Worm (Caenorhabditis elegans) whole organism, L3 larva: ENCODE measurements around the gene F34D10.3.

Experiments used
- ceh-82 ChIP-seq: fragments of 150-350 bp; optimal IDR thresholded peaks from 2 replicates; lab custom pipeline; 2014; ENCODE audit warnings: missing biosample characterization, missing genetic modification characterization
- ceh-9 ChIP-seq: sonication (generic microtip); optimal IDR thresholded peaks from 2 replicates; lab custom pipeline; 2018; ENCODE audit warnings: missing biosample characterization, missing genetic modification characterization
- elt-3 ChIP-seq, 3 experiments: fragments of 150-350 bp in 1 of 3; sonication (generic microtip) in 2 of 3; optimal IDR thresholded peaks; 2 replicates in 2 of 3; 4 replicates in 1 of 3; lab custom pipeline; 2014 to 2017; ENCODE audit warnings: missing biosample characterization in 3 of 3, missing genetic modification characterization in 3 of 3
- fos-1 ChIP-seq: fragments of 150-350 bp; optimal IDR thresholded peaks from 2 replicates; lab custom pipeline; 2014; ENCODE audit warnings: missing biosample characterization, missing genetic modification characterization
- nfya-1 ChIP-seq: sonication (generic microtip); optimal IDR thresholded peaks from 2 replicates; lab custom pipeline; 2017; ENCODE audit warnings: missing genetic modification characterization, mild to moderate bottlenecking, missing compliant biosample characterization, antibody characterized with exemption, moderate library complexity; ENCODE audit not compliant: insufficient read depth
- nhr-11 ChIP-seq: fragments of 150-350 bp; optimal IDR thresholded peaks from 2 replicates; lab custom pipeline; 2014; ENCODE audit warnings: missing biosample characterization, missing genetic modification characterization
- nhr-237 ChIP-seq: fragments of 150-350 bp; optimal IDR thresholded peaks from 2 replicates; lab custom pipeline; 2014; ENCODE audit warnings: missing biosample characterization, missing genetic modification characterization
- nhr-28 ChIP-seq: fragments of 150-350 bp; optimal IDR thresholded peaks from 2 replicates; lab custom pipeline; 2014; ENCODE audit warnings: missing biosample characterization, missing genetic modification characterization
- nhr-43 ChIP-seq: sonication (generic microtip); optimal IDR thresholded peaks from 2 replicates; lab custom pipeline; 2016; ENCODE audit warnings: mild to moderate bottlenecking, missing genetic modification characterization, missing compliant biosample characterization; ENCODE audit not compliant: poor library complexity, severe bottlenecking
- sea-2 ChIP-seq: fragments of 150-350 bp; sonication (generic microtip); optimal IDR thresholded peaks from 4 replicates; lab custom pipeline; 2014; ENCODE audit warnings: missing biosample characterization, missing genetic modification reagents, missing genetic modification characterization
- tbx-2 ChIP-seq: sonication (generic microtip); optimal IDR thresholded peaks from 2 replicates; lab custom pipeline; 2016; ENCODE audit warnings: mild to moderate bottlenecking, missing genetic modification characterization, missing compliant biosample characterization

ce11 chrIII:3737742-3738141, 3.7 kb downstream of the F34D10.3 start:
- TF ChIP-seq nhr-11 (no peak), ceh-82 (tag; lab: Kevin White, UChicago) (no peak), elt-3 (tag; optimal IDR thresholded peaks at IDR 0.05; lab: Kevin White, UChicago) (no peak), nhr-43 (tag; lab: Kevin White, UChicago) (no peak), nfya-1 (tag; lab: Kevin White, UChicago) (no peak), fos-1 (tag; lab: Kevin White, UChicago) (no peak), nhr-28 (no peak), ceh-9 (no peak), nhr-237 (tag; lab: Kevin White, UChicago) (no peak), sea-2 (GFP tag; lab: Kevin White, UChicago) (no peak), tbx-2 (tag; lab: Kevin White, UChicago) (no peak)
